Worm (Caenorhabditis elegans) whole organism, L4 larva: Measurements from ENCODE around the gene F01F1.11.

Experiments used
- F49E8.2 ChIP-seq: sonication (generic microtip); optimal IDR thresholded peaks from 2 replicates; lab custom pipeline; 2016; ENCODE audit warnings: missing compliant biosample characterization, mild to moderate bottlenecking, missing genetic modification characterization, borderline replicate concordance
- aly-2 ChIP-seq: sonication (generic microtip); optimal IDR thresholded peaks from 2 replicates; lab custom pipeline; 2018; ENCODE audit warnings: missing biosample characterization, missing genetic modification characterization
- dmd-6 ChIP-seq: fragments of 200-800 bp; sonication (Bioruptor generic); IDR thresholded peaks from 2 replicates; pipeline ENCODE4 v1.3.6; 2022; ENCODE audit warnings: missing genetic modification reagents, missing genetic modification characterization, missing compliant biosample characterization
- fos-1 ChIP-seq: fragments of 150-350 bp; optimal IDR thresholded peaks from 2 replicates; lab custom pipeline; 2014; ENCODE audit warnings: missing biosample characterization, missing genetic modification characterization
- mep-1 ChIP-seq: fragments of 150-350 bp; sonication (generic microtip); optimal IDR thresholded peaks from 3 replicates; lab custom pipeline; 2014; ENCODE audit warnings: missing biosample characterization, missing genetic modification characterization
- nhr-102 ChIP-seq: sonication (generic microtip); optimal IDR thresholded peaks from 2 replicates; lab custom pipeline; 2016; ENCODE audit warnings: mild to moderate bottlenecking, missing genetic modification characterization, moderate library complexity, missing compliant biosample characterization
- nhr-6 ChIP-seq: fragments of 150-350 bp; optimal IDR thresholded peaks from 2 replicates; lab custom pipeline; 2014; ENCODE audit warnings: missing biosample characterization, missing genetic modification characterization
- skn-1 ChIP-seq: fragments of 150-350 bp; optimal IDR thresholded peaks from 2 replicates; lab custom pipeline; 2014; ENCODE audit warnings: missing biosample characterization, missing genetic modification characterization
- zag-1 ChIP-seq: fragments of 150-350 bp; optimal IDR thresholded peaks from 2 replicates; lab custom pipeline; 2014; ENCODE audit warnings: missing biosample characterization, missing genetic modification characterization

DNA sequence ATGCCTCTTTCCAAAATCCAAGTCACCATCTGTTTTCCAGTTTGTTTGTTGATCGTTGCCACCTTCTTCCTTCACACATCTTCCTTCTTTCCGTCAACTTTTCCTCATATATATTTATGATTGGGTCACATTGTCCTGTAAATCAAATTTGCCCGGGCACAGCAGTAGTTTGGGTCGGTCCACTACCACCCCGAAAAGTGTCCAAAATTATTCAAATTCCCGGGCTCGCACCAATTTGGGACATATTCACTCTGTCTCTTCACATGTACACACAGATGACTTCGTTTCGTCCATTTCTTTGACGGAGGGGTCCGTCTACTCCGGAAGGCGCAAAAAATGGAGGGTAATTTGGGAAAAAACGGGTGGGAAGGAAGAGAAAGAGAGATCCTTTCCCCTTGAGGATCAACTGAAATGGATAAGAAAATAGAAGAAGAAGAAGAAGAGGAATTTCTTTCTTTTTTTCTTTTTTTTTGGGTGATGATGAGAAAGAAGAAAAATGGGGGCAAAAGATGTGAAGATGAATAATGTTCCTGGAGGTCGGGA lies 44.7 kb downstream of the F01F1.11 start:
- TF ChIP-seq zag-1 (tag; lab: Kevin White, UChicago) (no peak), nhr-102 (tag; lab: Kevin White, UChicago) (no peak), aly-2 (no peak), fos-1 (tag; lab: Kevin White, UChicago) (no peak), mep-1 (tag; lab: Kevin White, UChicago) (no peak), F49E8.2 (tag; lab: Kevin White, UChicago) (no peak), skn-1 (tag; lab: Kevin White, UChicago) (no peak), nhr-6 (tag; lab: Kevin White, UChicago) (no peak), dmd-6 (GFP tag; lab: Robert Waterston, UW) (no peak)
